Fruit fly (Drosophila melanogaster) whole organism, larva: Measurements from ENCODE around the gene Tusp.

Source experiments
- noc ChIP-seq: fragments of 200-800 bp; sonication (Bioruptor generic); optimal IDR thresholded peaks from 3 replicates; lab custom pipeline; 2019; ENCODE audit warnings: missing biosample characterization, mild to moderate bottlenecking, missing genetic modification characterization, moderate library complexity

Gene Tusp

DNA sequence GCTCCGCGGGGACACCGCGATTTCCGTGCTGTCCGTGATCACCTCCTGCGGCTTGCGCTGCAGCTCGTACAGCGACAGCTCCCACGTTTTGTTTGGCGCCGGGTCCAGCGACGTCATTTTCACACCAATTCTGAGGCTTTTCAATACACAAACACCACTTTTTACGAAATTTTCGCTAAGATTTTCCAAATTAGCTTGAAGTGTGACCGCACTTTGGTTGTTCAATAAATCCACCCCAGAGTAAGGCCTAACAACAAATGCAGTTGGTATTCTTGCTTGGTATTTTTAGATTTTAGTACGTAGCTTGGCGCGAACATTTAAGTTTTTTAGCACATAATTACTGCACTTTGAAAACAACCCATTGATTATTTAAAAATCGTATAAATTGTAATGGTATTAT lies 74.1 kb downstream of the Tusp start, which contains the start of gene Sce:
Gene Sce (minus strand): TSS at position 231 of the 400 bp plus-strand sequence.
- TF ChIP-seq noc (tag; lab: Kevin White, UChicago), result no peak
